Worm (Caenorhabditis elegans) whole organism, L3 larva: ENCODE data around the gene F40F12.9.

Experiments
- aly-2 ChIP-seq: fragments of 150-350 bp; optimal IDR thresholded peaks from 2 replicates; lab custom pipeline; 2014; ENCODE audit warnings: missing biosample characterization, missing genetic modification characterization
- elt-3 ChIP-seq, 3 experiments: fragments of 150-350 bp in 1 of 3; sonication (generic microtip) in 2 of 3; optimal IDR thresholded peaks; 2 replicates in 2 of 3; 4 replicates in 1 of 3; lab custom pipeline; 2014 to 2017; ENCODE audit warnings: missing biosample characterization in 3 of 3, missing genetic modification characterization in 3 of 3
- lin-39 ChIP-seq: fragments of 150-350 bp; optimal IDR thresholded peaks from 2 replicates; lab custom pipeline; 2018; ENCODE audit warnings: missing biosample characterization, missing genetic modification reagents, missing genetic modification characterization
- nfya-1 ChIP-seq: sonication (generic microtip); optimal IDR thresholded peaks from 2 replicates; lab custom pipeline; 2017; ENCODE audit warnings: missing genetic modification characterization, mild to moderate bottlenecking, missing compliant biosample characterization, antibody characterized with exemption, moderate library complexity; ENCODE audit not compliant: insufficient read depth
- pha-4 ChIP-seq: fragments of 150-350 bp; optimal IDR thresholded peaks from 2 replicates; lab custom pipeline; 2014; ENCODE audit warnings: missing biosample characterization, missing genetic modification reagents, missing genetic modification characterization
- skn-1 ChIP-seq: fragments of 150-350 bp; optimal IDR thresholded peaks from 2 replicates; lab custom pipeline; 2014; ENCODE audit warnings: missing biosample characterization, missing genetic modification characterization
- ztf-11 ChIP-seq: fragments of 150-350 bp; optimal IDR thresholded peaks from 2 replicates; lab custom pipeline; 2014; ENCODE audit warnings: missing biosample characterization, missing genetic modification characterization

DNA sequence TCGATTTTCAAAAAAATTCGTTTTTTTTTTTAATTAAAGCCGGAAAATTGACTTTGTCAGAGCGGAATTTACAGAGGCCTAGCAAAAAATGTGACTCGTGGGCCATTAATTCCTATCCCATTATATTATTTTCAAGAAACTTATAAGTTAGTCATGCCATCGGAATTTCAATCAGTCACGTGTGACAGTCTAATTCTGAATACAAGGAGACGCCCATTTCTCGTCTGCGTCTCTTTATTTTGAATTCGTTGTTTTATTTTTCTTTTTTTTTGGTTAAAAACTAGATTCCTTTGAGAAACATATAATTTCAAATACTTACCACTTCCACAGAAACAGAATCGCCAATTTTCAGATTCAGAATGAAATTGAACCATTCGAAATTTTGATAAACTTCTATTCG lies 2.4 kb upstream of the F40F12.9 start:
- no peak for TF ChIP-seq nfya-1 (tag; lab: Kevin White, UChicago)
- no peak for TF ChIP-seq lin-39 (tag; lab: Kevin White, UChicago)
- no peak for TF ChIP-seq elt-3 (tag; optimal IDR thresholded peaks at IDR 0.05; lab: Kevin White, UChicago)
- no peak for TF ChIP-seq pha-4 (tag; lab: Kevin White, UChicago)
- TF ChIP-seq ztf-11 (tag; lab: Kevin White, UChicago) = no peak
- no peak for TF ChIP-seq skn-1 (tag; lab: Kevin White, UChicago)
- no peak for TF ChIP-seq aly-2
